Fruit fly (Drosophila melanogaster): Measurements from ENCODE around the gene Ttc1.

The Ttc1 gene

dm6 chr3R:16449187-16449973 lies 6.6 kb upstream of the Ttc1 start (continued):
- peak; percentile 95 for TF ChIP-seq CG4404 (GFP tag; IDR thresholded peaks at IDR 0.05)
- TF ChIP-seq bab2 (GFP tag; optimal IDR thresholded peaks at IDR 0.05): peak; percentile 97
- no peak for TF ChIP-seq pfk (GFP tag; optimal IDR thresholded peaks at IDR 0.05)
- peak; percentile 92 for TF ChIP-seq CG5953 (GFP tag; IDR thresholded peaks at IDR 0.05)
- TF ChIP-seq Bdp1 (GFP tag; optimal IDR thresholded peaks at IDR 0.05): peak; percentile 73
- TF ChIP-seq Elba2 (GFP tag; optimal IDR thresholded peaks at IDR 0.05): peak; percentile 31
- peak; percentile 96 for TF ChIP-seq phol (tag; optimal IDR thresholded peaks at IDR 0.05)
- TF ChIP-seq CG9437 (GFP tag; optimal IDR thresholded peaks at IDR 0.05): peak; percentile 82
- peak; percentile 26 for TF ChIP-seq fd102C (GFP tag; optimal IDR thresholded peaks at IDR 0.05)
- no peak for TF ChIP-seq mld (GFP tag; IDR thresholded peaks at IDR 0.05; ENCODE audit: partially characterized antibody)
- peak; percentile 76 for TF ChIP-seq Meics (GFP tag; optimal IDR thresholded peaks at IDR 0.05)
- peak; percentile 94 for TF ChIP-seq CG1024 (GFP tag; IDR thresholded peaks at IDR 0.05)
- peak; percentile 69 for TF ChIP-seq CG2120 (GFP tag; optimal IDR thresholded peaks at IDR 0.05)
- TF ChIP-seq GATAe (GFP tag; conservative IDR thresholded peaks at IDR 0.05): peak; percentile 46
- peak; percentile 93 for TF ChIP-seq CG11504 (tag; optimal IDR thresholded peaks at IDR 0.05)
- peak; percentile 77 for TF ChIP-seq nau (GFP tag; optimal IDR thresholded peaks at IDR 0.05)
- peak; percentile 71 for TF ChIP-seq YL-1 (GFP tag; optimal IDR thresholded peaks at IDR 0.05)
- peak; percentile 49 for TF ChIP-seq CG6683 (GFP tag; optimal IDR thresholded peaks at IDR 0.05)
- peak; percentile 93 for TF ChIP-seq gsb-n (tag; optimal IDR thresholded peaks at IDR 0.05)
- TF ChIP-seq Hand (GFP tag; optimal IDR thresholded peaks at IDR 0.05): no peak
- peak; percentile 75 for TF ChIP-seq psq (GFP tag; optimal IDR thresholded peaks at IDR 0.05)
- peak; percentile 91 for TF ChIP-seq Side (GFP tag; optimal IDR thresholded peaks at IDR 0.05)
- peak; percentile 81 for TF ChIP-seq CG11560 (tag; IDR thresholded peaks at IDR 0.05)
- peak; percentile 95 for TF ChIP-seq Antp (GFP tag; optimal IDR thresholded peaks at IDR 0.05)
- TF ChIP-seq jumu (GFP tag; optimal IDR thresholded peaks at IDR 0.05): peak; percentile 95
- TF ChIP-seq kah (GFP tag; optimal IDR thresholded peaks at IDR 0.05): peak; percentile 90
- TF ChIP-seq D19A (tag; optimal IDR thresholded peaks at IDR 0.05): peak; percentile 92
- TF ChIP-seq CG17186 (GFP tag; optimal IDR thresholded peaks at IDR 0.05): peak; percentile 55
- no peak for TF ChIP-seq CG8478 (optimal IDR thresholded peaks at IDR 0.05)
- peak; percentile 84 for TF ChIP-seq crc (GFP tag; optimal IDR thresholded peaks at IDR 0.05)
- peak; percentile 94 for TF ChIP-seq Asciz (GFP tag; optimal IDR thresholded peaks at IDR 0.05)
- no peak for TF ChIP-seq abd-A (tag; optimal IDR thresholded peaks at IDR 0.05)
- peak; percentile 95 for TF ChIP-seq aop (GFP tag; IDR thresholded peaks at IDR 0.05)
- TF ChIP-seq CG9215 (GFP tag; IDR thresholded peaks at IDR 0.05): peak; percentile 87
- TF ChIP-seq CG2678 (tag; optimal IDR thresholded peaks at IDR 0.05): peak; percentile 96
- peak; percentile 85 for TF ChIP-seq gcm (GFP tag; optimal IDR thresholded peaks at IDR 0.05)
- TF ChIP-seq sqz (GFP tag; optimal IDR thresholded peaks at IDR 0.05): peak; percentile 91
- TF ChIP-seq CG3838 (GFP tag; optimal IDR thresholded peaks at IDR 0.05): peak; percentile 68
- TF ChIP-seq CG12299 (tag; optimal IDR thresholded peaks at IDR 0.05): peak; percentile 83
- TF ChIP-seq ttk (GFP tag; IDR thresholded peaks at IDR 0.05): peak; percentile 96
- peak; percentile 96 for TF ChIP-seq Awh (GFP tag; IDR thresholded peaks at IDR 0.05)
- peak; percentile 87 for TF ChIP-seq CHES-1-like (GFP tag; optimal IDR thresholded peaks at IDR 0.05)
- peak; percentile 97 for TF ChIP-seq croc (GFP tag; conservative IDR thresholded peaks at IDR 0.05)
- no peak for TF ChIP-seq tna (GFP tag; IDR thresholded peaks at IDR 0.05; ENCODE audit: partially characterized antibody)
- peak; percentile 77 for TF ChIP-seq CG11696 (GFP tag; IDR thresholded peaks at IDR 0.05)
- peak; percentile 92 for TF ChIP-seq tgo (GFP tag; IDR thresholded peaks at IDR 0.05)
- peak; percentile 91 for TF ChIP-seq CG14441 (GFP tag; IDR thresholded peaks at IDR 0.05)
- TF ChIP-seq cg (GFP tag; optimal IDR thresholded peaks at IDR 0.05): peak; percentile 66
- TF ChIP-seq H2.0 (GFP tag; IDR thresholded peaks at IDR 0.05): peak; percentile 96
- peak; percentile 98 for TF ChIP-seq CG33557 (GFP tag; optimal IDR thresholded peaks at IDR 0.05)

Data from whole organism, embryonic.